Worm (Caenorhabditis elegans): ENCODE measurements around the gene F35G12.5.

The F35G12.5 gene

DNA sequence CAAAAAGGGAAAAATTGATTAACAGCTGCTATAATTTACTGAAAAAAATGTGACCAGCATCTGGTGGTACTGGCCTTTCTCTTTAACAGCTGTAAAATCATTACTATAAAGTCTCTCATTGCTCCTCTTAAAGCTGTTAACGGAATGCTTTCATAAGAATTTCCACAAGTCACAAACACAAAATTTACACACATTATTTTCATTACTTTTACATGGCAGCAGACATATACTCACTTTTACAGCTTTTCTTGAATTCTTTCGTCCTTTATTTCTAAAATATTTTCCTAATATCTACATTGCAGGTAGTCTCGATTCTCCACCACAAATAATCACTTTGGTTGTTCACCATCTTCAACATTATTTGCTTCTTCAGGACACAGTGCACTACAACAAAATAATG, 30.6 kb upstream of the F35G12.5 start, which contains the start of gene imph-1:
Gene imph-1, plus strand, starts transcription at position 301 of the 400 bp plus-strand sequence.
- TF ChIP-seq fkh-10 (GFP tag; optimal IDR thresholded peaks at IDR 0.05) (no peak), nhr-10 (tag; optimal IDR thresholded peaks at IDR 0.05) (no peak), attf-4 (tag; optimal IDR thresholded peaks at IDR 0.05) (no peak), gei-8 (GFP tag; optimal IDR thresholded peaks at IDR 0.05) (no peak)

ce11 chrIII:4555345-4555744, 28.6 kb upstream of the F35G12.5 start:
- peak; percentile 31; the same call in 1 of the 2 replicates for TF ChIP-seq hmg-1.1 (GFP tag; IDR thresholded peaks at IDR 0.05)
- no peak for TF ChIP-seq lin-15B (tag; optimal IDR thresholded peaks at IDR 0.05)
- TF ChIP-seq attf-4 (tag; optimal IDR thresholded peaks at IDR 0.05), result no peak
- TF ChIP-seq lsy-2 (tag; optimal IDR thresholded peaks at IDR 0.05), result peak in 1 of 2 experiments; percentile 14
- peak; percentile 15 for TF ChIP-seq rbr-2 (tag; optimal IDR thresholded peaks at IDR 0.05)

- no peak for TF ChIP-seq nhr-111 (GFP tag; optimal IDR thresholded peaks at IDR 0.05)
- 0 out of 2 replicates have a peak, but pooled peaks have one; percentile 27 for TF ChIP-seq zfp-3 (GFP tag; conservative IDR thresholded peaks at IDR 0.05)
- TF ChIP-seq nhr-76 (tag; optimal IDR thresholded peaks at IDR 0.05), result no peak
- TF ChIP-seq zip-2 (tag; optimal IDR thresholded peaks at IDR 0.05), result no peak
- no peak for TF ChIP-seq dmd-9 (GFP tag; IDR thresholded peaks at IDR 0.05)
- TF ChIP-seq lin-29 (GFP tag; IDR thresholded peaks at IDR 0.05), result 0 out of 2 replicates have a peak, but pooled peaks have one; percentile 44
- peak; percentile 60; the same call in 1 of the 2 replicates for TF ChIP-seq ctbp-1 (GFP tag; IDR thresholded peaks at IDR 0.05)
- no peak for TF ChIP-seq R02D3.7 (tag; optimal IDR thresholded peaks at IDR 0.05)
- TF ChIP-seq madf-5 (GFP tag; IDR thresholded peaks at IDR 0.05), result no peak
- no peak for TF ChIP-seq ces-1 (GFP tag; optimal IDR thresholded peaks at IDR 0.05)
- no peak for TF ChIP-seq ceh-28 (tag; optimal IDR thresholded peaks at IDR 0.05)
- TF ChIP-seq lin-39 (tag; optimal IDR thresholded peaks at IDR 0.05), result no peak
- TF ChIP-seq dmd-6 (GFP tag; IDR thresholded peaks at IDR 0.05), result peak; percentile 64
- no peak for TF ChIP-seq aly-2 (tag; optimal IDR thresholded peaks at IDR 0.05)
- TF ChIP-seq F49E8.2 (tag; optimal IDR thresholded peaks at IDR 0.05; ENCODE audit: borderline replicate concordance), result no peak
- no peak for TF ChIP-seq ceh-44 (GFP tag; IDR thresholded peaks at IDR 0.05)
- peak; percentile 51 for TF ChIP-seq lin-38 (GFP tag; IDR thresholded peaks at IDR 0.05)
- no peak for TF ChIP-seq Y75B8A.6 (GFP tag; IDR thresholded peaks at IDR 0.05)
- peak; percentile 73 for TF ChIP-seq mep-1 (tag; optimal IDR thresholded peaks at IDR 0.05)
- no peak for TF ChIP-seq daf-8 (GFP tag; IDR thresholded peaks at IDR 0.05)
- peak; percentile 91 for TF ChIP-seq madf-9 (GFP tag; conservative IDR thresholded peaks at IDR 0.05)
- no peak for TF ChIP-seq Y105C5A.15 (GFP tag; IDR thresholded peaks at IDR 0.05)
- TF ChIP-seq php-3 (GFP tag; IDR thresholded peaks at IDR 0.05), result 0 out of 2 replicates have a peak, but pooled peaks have one; percentile 39
- TF ChIP-seq arid-1 (GFP tag; conservative IDR thresholded peaks at IDR 0.05), result peak; percentile 39
- no peak for TF ChIP-seq jun-1 (tag; optimal IDR thresholded peaks at IDR 0.05)
- no peak for TF ChIP-seq cey-2 (tag; optimal IDR thresholded peaks at IDR 0.05; ENCODE audit: borderline replicate concordance, insufficient read depth)
- no peak for TF ChIP-seq tag-97 (GFP tag; IDR thresholded peaks at IDR 0.05)
- peak in 1 of 2 experiments; percentile 59 for TF ChIP-seq hif-1 (tag; optimal IDR thresholded peaks at IDR 0.05)
- peak; percentile 8 for TF ChIP-seq gei-8 (GFP tag; optimal IDR thresholded peaks at IDR 0.05)
- peak; percentile 77; the same call in 1 of the 2 replicates for TF ChIP-seq nhr-41 (GFP tag; IDR thresholded peaks at IDR 0.05)
- TF ChIP-seq spr-1 (tag; optimal IDR thresholded peaks at IDR 0.05), result peak; percentile 31
- peak in 1 of 2 experiments; percentile 86 for TF ChIP-seq unc-62 (GFP tag; optimal IDR thresholded peaks at IDR 0.05 in 1 of 2)
- TF ChIP-seq unc-62 (tag; optimal IDR thresholded peaks at IDR 0.05), result no peak
- TF ChIP-seq sdz-12 (GFP tag; optimal IDR thresholded peaks at IDR 0.05), result no peak
- TF ChIP-seq ceh-32 (tag; optimal IDR thresholded peaks at IDR 0.05; ENCODE audit: poor library complexity), result no peak
- no peak for TF ChIP-seq fkh-10 (GFP tag; optimal IDR thresholded peaks at IDR 0.05)
- peak; percentile 78 for TF ChIP-seq T26A8.4 (GFP tag; IDR thresholded peaks at IDR 0.05)
- no peak for TF ChIP-seq F26F4.8 (GFP tag; conservative IDR thresholded peaks at IDR 0.05)
- TF ChIP-seq T20F7.1 (GFP tag; optimal IDR thresholded peaks at IDR 0.05), result no peak
- TF ChIP-seq vab-7 (GFP tag; IDR thresholded peaks at IDR 0.05), result 0 out of 2 replicates have a peak, but pooled peaks have one; percentile 30
- no peak for TF ChIP-seq unc-39 (tag; optimal IDR thresholded peaks at IDR 0.05)
Measured at ce11 chrIII:4560393-4560890, 23.5 kb upstream of the F35G12.5 start.

Data from whole organism, L4 larva.